Worm (Caenorhabditis elegans): ENCODE measurements around the gene Y37D8A.16.

Gene Y37D8A.16

ce11 chrIII:12904987-12905541 is 13.4 kb downstream of the Y37D8A.16 start, which contains the start of gene cox-5A (continued):
- TF ChIP-seq snpc-4 (GFP tag; optimal IDR thresholded peaks at IDR 0.05) (peak; percentile 85), snpc-4 (tag; optimal IDR thresholded peaks at IDR 0.05) (peak; percentile 91 to 94 (median 94)), rpc-1 (optimal IDR thresholded peaks at IDR 0.05) (peak; percentile 38), rpc-1 (tag; optimal IDR thresholded peaks at IDR 0.05) (no peak), nfya-1 (tag; optimal IDR thresholded peaks at IDR 0.05; ENCODE audit: borderline replicate concordance, insufficient read depth) (no peak), athp-1 (tag; optimal IDR thresholded peaks at IDR 0.05) (peak; percentile 98), cebp-1 (GFP tag; IDR thresholded peaks at IDR 0.05) (peak; percentile 75), cebp-1 (tag; optimal IDR thresholded peaks at IDR 0.05) (peak; percentile 96), pha-4 (tag; optimal IDR thresholded peaks at IDR 0.05) (peak; percentile 98), sea-2 (GFP tag; IDR thresholded peaks at IDR 0.05) (peak; percentile 91), lag-1 (GFP tag; IDR thresholded peaks at IDR 0.05) (peak; percentile 76; the same call in 1 of the 2 replicates), Y95B8A.8 (GFP tag; IDR thresholded peaks at IDR 0.05) (peak; percentile 98), ceh-27 (GFP tag; optimal IDR thresholded peaks at IDR 0.05) (peak; percentile 99), fkh-3 (tag; optimal IDR thresholded peaks at IDR 0.05) (no peak), ztf-6 (GFP tag; IDR thresholded peaks at IDR 0.05) (peak; percentile 89), lin-26 (GFP tag; IDR thresholded peaks at IDR 0.05) (peak; percentile 72; the same call in 1 of the 2 replicates), bed-1 (GFP tag; IDR thresholded peaks at IDR 0.05) (no peak), ceh-91 (GFP tag; IDR thresholded peaks at IDR 0.05) (peak; percentile 90), Y53F4B.3 (GFP tag; IDR thresholded peaks at IDR 0.05) (peak; percentile 47; the same call in 1 of the 2 replicates), nhr-120 (GFP tag; IDR thresholded peaks at IDR 0.05) (0 out of 2 replicates have a peak, but pooled peaks have one; percentile 61), nhr-80 (tag; optimal IDR thresholded peaks at IDR 0.05) (peak; percentile 91), unc-130 (GFP tag; optimal IDR thresholded peaks at IDR 0.05) (peak; percentile 87), chd-7 (tag; optimal IDR thresholded peaks at IDR 0.05) (peak; percentile 98), lin-35 (GFP tag; optimal IDR thresholded peaks at IDR 0.05) (peak; percentile 78 to 99 (median 94)), F23B12.7 (tag; optimal IDR thresholded peaks at IDR 0.05; ENCODE audit: insufficient read depth) (peak; percentile 98), hrde-1 (tag; optimal IDR thresholded peaks at IDR 0.05; ENCODE audit: borderline replicate concordance) (peak; percentile 69), dpff-1 (tag; optimal IDR thresholded peaks at IDR 0.05) (peak; percentile 92), tlf-1 (GFP tag; optimal IDR thresholded peaks at IDR 0.05) (peak; percentile 99), gei-17 (GFP tag; optimal IDR thresholded peaks at IDR 0.05) (peak; percentile 92), aptf-3 (GFP tag; IDR thresholded peaks at IDR 0.05) (no peak), dpl-1 (GFP tag; optimal IDR thresholded peaks at IDR 0.05) (peak; percentile 99), dox-1 (GFP tag; IDR thresholded peaks at IDR 0.05) (peak; percentile 99)

- no peak for TF ChIP-seq lin-35 (GFP tag; optimal IDR thresholded peaks at IDR 0.05)
- TF ChIP-seq madf-8 (GFP tag; conservative IDR thresholded peaks at IDR 0.05), result no peak
- no peak for TF ChIP-seq lin-40 (tag; optimal IDR thresholded peaks at IDR 0.05)
- no peak for TF ChIP-seq ccch-3 (GFP tag; optimal IDR thresholded peaks at IDR 0.05)
- no peak for TF ChIP-seq rpc-1 (optimal IDR thresholded peaks at IDR 0.05)
- TF ChIP-seq rpc-1 (tag; optimal IDR thresholded peaks at IDR 0.05), result no peak
- TF ChIP-seq F57A8.1 (GFP tag; optimal IDR thresholded peaks at IDR 0.05), result no peak
- no peak for TF ChIP-seq die-1 (tag; optimal IDR thresholded peaks at IDR 0.05)
- TF ChIP-seq F33H1.4 (GFP tag; IDR thresholded peaks at IDR 0.05), result no peak
- TF ChIP-seq B0261.1 (tag; optimal IDR thresholded peaks at IDR 0.05), result no peak
- no peak for TF ChIP-seq attf-5 (GFP tag; optimal IDR thresholded peaks at IDR 0.05)
- TF ChIP-seq ceh-100 (GFP tag; IDR thresholded peaks at IDR 0.05), result no peak
- no peak for TF ChIP-seq B0019.2 (GFP tag; conservative IDR thresholded peaks at IDR 0.05)
- no peak for TF ChIP-seq tlf-1 (GFP tag; optimal IDR thresholded peaks at IDR 0.05)
- no peak for TF ChIP-seq nhr-179 (tag; optimal IDR thresholded peaks at IDR 0.05)
- no peak for TF ChIP-seq ZK185.1 (tag; optimal IDR thresholded peaks at IDR 0.05; ENCODE audit: poor library complexity, severe bottlenecking)
- no peak for TF ChIP-seq bed-2 (GFP tag; IDR thresholded peaks at IDR 0.05)
- TF ChIP-seq ceh-58 (GFP tag; IDR thresholded peaks at IDR 0.05), result no peak
- no peak for TF ChIP-seq ceh-91 (GFP tag; IDR thresholded peaks at IDR 0.05)
Measured at ce11 chrIII:12904052-12904451, 14.4 kb downstream of the Y37D8A.16 start.
